Worm (Caenorhabditis elegans) whole organism, L3 larva: Measurements from ENCODE around the gene C50E3.9.

Experiments used
- ZK546.5 ChIP-seq: sonication (generic microtip); optimal IDR thresholded peaks from 2 replicates; lab custom pipeline; 2017; ENCODE audit warnings: missing biosample characterization, missing genetic modification characterization
- aly-2 ChIP-seq: fragments of 150-350 bp; optimal IDR thresholded peaks from 2 replicates; lab custom pipeline; 2014; ENCODE audit warnings: missing biosample characterization, missing genetic modification characterization
- ama-1 ChIP-seq: fragments of 150-350 bp; optimal IDR thresholded peaks from 2 replicates; lab custom pipeline; 2018
- ceh-82 ChIP-seq: fragments of 150-350 bp; optimal IDR thresholded peaks from 2 replicates; lab custom pipeline; 2014; ENCODE audit warnings: missing biosample characterization, missing genetic modification characterization
- fkh-10 ChIP-seq: sonication (generic microtip); optimal IDR thresholded peaks from 2 replicates; lab custom pipeline; 2017; ENCODE audit warnings: missing biosample characterization, missing genetic modification reagents, missing genetic modification characterization
- lin-39 ChIP-seq: fragments of 150-350 bp; optimal IDR thresholded peaks from 2 replicates; lab custom pipeline; 2018; ENCODE audit warnings: missing biosample characterization, missing genetic modification reagents, missing genetic modification characterization
- nhr-12 ChIP-seq: fragments of 150-350 bp; optimal IDR thresholded peaks from 2 replicates; lab custom pipeline; 2014; ENCODE audit warnings: missing biosample characterization, missing genetic modification characterization
- nhr-25 ChIP-seq: sonication (generic microtip); optimal IDR thresholded peaks from 2 replicates; lab custom pipeline; 2017; ENCODE audit warnings: missing biosample characterization, missing genetic modification characterization
- nhr-28 ChIP-seq: fragments of 150-350 bp; optimal IDR thresholded peaks from 2 replicates; lab custom pipeline; 2014; ENCODE audit warnings: missing biosample characterization, missing genetic modification characterization
- tbx-2 ChIP-seq: sonication (generic microtip); optimal IDR thresholded peaks from 2 replicates; lab custom pipeline; 2016; ENCODE audit warnings: mild to moderate bottlenecking, missing genetic modification characterization, missing compliant biosample characterization
- unc-39 ChIP-seq: sonication (generic microtip); optimal IDR thresholded peaks from 4 replicates; lab custom pipeline; 2017; ENCODE audit warnings: missing biosample characterization, missing genetic modification characterization
- ztf-11 ChIP-seq: fragments of 150-350 bp; optimal IDR thresholded peaks from 2 replicates; lab custom pipeline; 2014; ENCODE audit warnings: missing biosample characterization, missing genetic modification characterization

DNA sequence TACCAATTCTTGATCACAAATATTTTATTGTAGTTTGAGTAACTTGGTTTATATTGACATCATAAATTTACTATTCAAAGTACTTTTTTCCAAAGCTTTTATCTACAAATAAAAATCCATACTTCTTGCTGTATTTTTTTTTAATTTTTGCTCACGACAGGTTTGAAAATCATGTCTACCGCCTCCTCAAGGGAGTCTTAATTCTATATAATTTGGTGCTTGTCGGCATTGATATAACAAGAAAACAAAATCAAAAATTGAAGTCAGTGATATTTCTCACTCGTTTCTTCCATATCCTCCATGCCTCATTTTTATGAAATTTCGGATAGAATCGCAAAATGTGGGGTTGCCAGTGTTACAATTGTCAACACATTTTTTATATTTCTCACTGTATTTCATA lies 45.4 kb upstream of the C50E3.9 start, which contains the start of gene str-47:
- no peak for TF ChIP-seq tbx-2 (tag; lab: Kevin White, UChicago)
- TF ChIP-seq nhr-12 (tag; lab: Kevin White, UChicago): no peak
- no peak for TF ChIP-seq nhr-28
- no peak for TF ChIP-seq aly-2 (tag; lab: Kevin White, UChicago)
- TF ChIP-seq fkh-10 (GFP tag; lab: Kevin White, UChicago): no peak
- TF ChIP-seq unc-39 (tag; lab: Kevin White, UChicago): no peak
- no peak for TF ChIP-seq lin-39
- no peak for TF ChIP-seq ZK546.5 (tag; lab: Kevin White, UChicago)
- no peak for TF ChIP-seq nhr-25 (tag; lab: Kevin White, UChicago)
- no peak for TF ChIP-seq ceh-82
- TF ChIP-seq ztf-11 (tag; lab: Kevin White, UChicago): no peak
- TF ChIP-seq ama-1 (lab: Kevin White, UChicago): no peak
